Fruit fly (Drosophila melanogaster): Measurements from ENCODE around the gene trp.

trp gene

DNA sequence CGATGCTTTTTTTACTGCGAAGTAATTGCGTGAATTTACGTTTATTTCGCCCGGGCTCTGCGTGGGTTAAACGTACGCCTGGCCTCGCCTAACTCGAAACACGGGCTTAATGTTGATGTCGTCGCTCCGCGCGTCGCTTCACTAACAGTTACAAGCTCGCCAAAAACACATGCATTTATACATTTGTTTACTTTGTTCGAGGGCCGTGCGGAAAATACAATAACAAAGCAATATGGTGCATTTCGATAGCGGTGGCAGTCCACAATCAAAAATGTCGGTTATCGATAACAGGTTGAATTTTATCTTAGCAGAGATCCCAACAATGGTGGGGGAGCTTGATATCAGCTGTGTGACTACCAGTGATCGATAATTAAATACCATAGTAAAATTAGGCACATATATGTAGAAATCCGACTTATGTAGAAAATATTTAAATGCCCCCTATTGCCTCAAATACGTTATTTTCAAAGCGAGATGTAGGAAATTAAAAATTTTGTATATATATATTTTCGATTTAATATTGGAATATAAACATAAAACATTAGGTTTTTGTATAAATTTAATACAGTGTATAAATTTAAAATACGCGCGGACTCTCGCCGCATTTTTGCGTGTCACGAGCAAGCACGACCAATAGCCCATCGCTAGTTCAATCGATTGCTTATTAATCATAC, 51.3 kb downstream of the trp start, which contains the start of gene Zip99C (continued):
- TF ChIP-seq mld (GFP tag; IDR thresholded peaks at IDR 0.05; ENCODE audit: partially characterized antibody) (peak; percentile 81), cad (GFP tag; optimal IDR thresholded peaks at IDR 0.05) (no peak), bab2 (GFP tag; optimal IDR thresholded peaks at IDR 0.05) (no peak), fd3F (GFP tag; optimal IDR thresholded peaks at IDR 0.05) (no peak), lov (optimal IDR thresholded peaks at IDR 0.05) (no peak), lov (GFP tag; IDR thresholded peaks at IDR 0.05) (no peak), Asciz (GFP tag; optimal IDR thresholded peaks at IDR 0.05) (peak; percentile 11), cato (GFP tag; optimal IDR thresholded peaks at IDR 0.05; ENCODE audit: borderline replicate concordance) (no peak), CG1792 (GFP tag; optimal IDR thresholded peaks at IDR 0.05) (no peak), CG10979 (tag; optimal IDR thresholded peaks at IDR 0.05) (no peak), CrebB (tag; optimal IDR thresholded peaks at IDR 0.05) (no peak), chinmo (GFP tag; IDR thresholded peaks at IDR 0.05; ENCODE audit: partially characterized antibody) (peak; percentile 92; the same call in 3 of the 4 replicates), Lim3 (GFP tag; IDR thresholded peaks at IDR 0.05) (no peak), NK7.1 (GFP tag; optimal IDR thresholded peaks at IDR 0.05) (no peak), btn (GFP tag; optimal IDR thresholded peaks at IDR 0.05) (no peak), Stat92E (GFP tag; optimal IDR thresholded peaks at IDR 0.05) (peak in 1 of 3 experiments; percentile 80), Bteb2 (GFP tag; optimal IDR thresholded peaks at IDR 0.05) (no peak), Fer3 (tag; optimal IDR thresholded peaks at IDR 0.05) (peak; percentile 8), B-H1 (GFP tag; IDR thresholded peaks at IDR 0.05) (no peak), CG7786 (GFP tag; optimal IDR thresholded peaks at IDR 0.05) (no peak), eve (GFP tag; optimal IDR thresholded peaks at IDR 0.05) (no peak), sc (optimal IDR thresholded peaks at IDR 0.05) (no peak), sc (GFP tag; optimal IDR thresholded peaks at IDR 0.05) (no peak), grn (GFP tag; optimal IDR thresholded peaks at IDR 0.05) (no peak), pum (GFP tag; optimal IDR thresholded peaks at IDR 0.05) (no peak), CG11085 (GFP tag; IDR thresholded peaks at IDR 0.05) (no peak), Pdp1 (GFP tag; optimal IDR thresholded peaks at IDR 0.05) (no peak), Dbx (GFP tag; IDR thresholded peaks at IDR 0.05) (peak; percentile 30; the same call in 1 of the 3 replicates), NC2α (GFP tag; optimal IDR thresholded peaks at IDR 0.05) (no peak), Tbp (GFP tag; optimal IDR thresholded peaks at IDR 0.05) (no peak), Vsx1 (GFP tag; optimal IDR thresholded peaks at IDR 0.05) (peak; percentile 35), CG2199 (GFP tag; IDR thresholded peaks at IDR 0.05) (no peak), Abd-B (GFP tag; optimal IDR thresholded peaks at IDR 0.05) (no peak), sna (GFP tag; IDR thresholded peaks at IDR 0.05; ENCODE audit: partially characterized antibody) (peak; percentile 94), CG11695 (GFP tag; IDR thresholded peaks at IDR 0.05) (no peak), ara (GFP tag; IDR thresholded peaks at IDR 0.05) (no peak), usp (GFP tag; optimal IDR thresholded peaks at IDR 0.05) (no peak), fru (optimal IDR thresholded peaks at IDR 0.05) (no peak), CG11723 (GFP tag; optimal IDR thresholded peaks at IDR 0.05) (no peak), Drgx (GFP tag; IDR thresholded peaks at IDR 0.05) (no peak; the same call in 1 of the 2 replicates), CG2116 (GFP tag; optimal IDR thresholded peaks at IDR 0.05) (peak; percentile 97), hb (GFP tag; IDR thresholded peaks at IDR 0.05; ENCODE audit: partially characterized antibody) (peak; percentile 83), lola (GFP tag; optimal IDR thresholded peaks at IDR 0.05) (peak in 1 of 3 experiments; percentile 50), CG12942 (GFP tag; optimal IDR thresholded peaks at IDR 0.05) (no peak), CG17568 (GFP tag; optimal IDR thresholded peaks at IDR 0.05) (no peak), amos (GFP tag; IDR thresholded peaks at IDR 0.05; ENCODE audit: partially characterized antibody) (peak; percentile 95), aop (GFP tag; IDR thresholded peaks at IDR 0.05) (no peak), Antp (GFP tag; optimal IDR thresholded peaks at IDR 0.05) (no peak), lilli (GFP tag; optimal IDR thresholded peaks at IDR 0.05) (peak; percentile 66), hkb (optimal IDR thresholded peaks at IDR 0.05) (peak; percentile 55), hkb (GFP tag; IDR thresholded peaks at IDR 0.05) (0 out of 2 replicates have a peak, but pooled peaks have one; percentile 23)
